Fruit fly (Drosophila melanogaster) S2 (cell line): Measurements from ENCODE around the gene CG10470.

Source experiments
- CG8478 ChIP-seq: fragments of >200 bp; optimal IDR thresholded peaks from 2 replicates; lab custom pipeline; 2018
- CTCF ChIP-seq, 2 experiments: fragments of >200 bp; optimal IDR thresholded peaks; 2 replicates each; lab custom pipeline; 2018

DNA sequence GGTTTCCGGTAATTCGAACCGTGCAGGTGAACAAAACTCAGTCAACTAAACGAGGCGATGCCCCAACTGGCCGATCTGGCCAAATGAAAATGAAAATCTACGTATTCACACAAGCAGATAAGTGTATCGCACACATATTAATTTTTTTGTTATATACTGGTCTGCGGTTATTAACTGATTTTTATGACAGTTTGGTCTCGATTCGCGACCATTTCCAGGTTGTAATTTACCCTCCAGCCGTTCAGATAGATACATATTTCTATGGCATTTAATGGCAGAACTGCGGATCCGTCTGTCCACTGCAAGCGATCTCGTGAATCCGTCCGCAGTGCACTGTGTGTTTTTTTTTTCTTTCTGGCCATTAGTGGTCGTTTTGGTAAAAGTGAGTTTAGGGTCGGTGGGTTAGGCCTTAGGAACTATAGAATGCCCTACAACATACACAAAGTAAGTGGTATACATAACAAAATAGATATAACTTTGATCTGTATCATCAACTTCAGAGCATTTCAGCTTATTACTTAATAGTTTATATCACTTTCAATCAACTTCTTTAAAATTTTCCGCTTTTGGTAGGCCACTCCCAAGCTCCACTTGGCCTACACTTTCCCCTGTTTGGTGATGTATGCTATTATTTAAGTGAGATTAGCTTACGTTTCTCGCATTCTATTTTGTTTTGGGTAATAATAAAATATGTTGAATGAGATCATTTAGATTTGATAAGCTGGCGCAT is 25.4 kb downstream of the CG10470 start, which contains the start of gene CG17572:
- TF ChIP-seq CG8478 (lab: Kevin White, UChicago) (no peak), CTCF (optimal IDR thresholded peaks at IDR 0.05; lab: Kevin White, UChicago) (no peak)
